Fruit fly (Drosophila melanogaster) whole organism, embryonic: ENCODE measurements around the gene Glyat.
A peak's percentile ranks its signal among the peaks of the same experiment; 100 is the strongest.

Source experiments
- Atf3 ChIP-seq: fragments of 200-800 bp; sonication (Bioruptor generic); optimal IDR thresholded peaks from 3 replicates; lab custom pipeline; 2016; ENCODE audit warnings: missing biosample characterization, missing genetic modification characterization
- Blimp-1 ChIP-seq: fragments of 200-800 bp; sonication (Bioruptor generic); optimal IDR thresholded peaks from 3 replicates; lab custom pipeline; 2018; ENCODE audit warnings: missing biosample characterization, missing genetic modification characterization, mild to moderate bottlenecking, moderate library complexity, missing genetic modification reagents
- CG11247 ChIP-seq: fragments of 200-800 bp; sonication (Bioruptor generic); IDR thresholded peaks from 2 replicates; pipeline ENCODE4 v1.3.6; 2022; ENCODE audit warnings: missing biosample characterization, missing genetic modification characterization
- CG11560 ChIP-seq: fragments of 200-800 bp; sonication (Bioruptor generic); IDR thresholded peaks from 3 replicates; pipeline ENCODE4 v1.3.6; 2022; ENCODE audit warnings: missing biosample characterization, missing genetic modification characterization
- CG12391 ChIP-seq: fragments of 200-800 bp; sonication (Bioruptor generic); optimal IDR thresholded peaks from 3 replicates; lab custom pipeline; 2018; ENCODE audit warnings: missing biosample characterization, mild to moderate bottlenecking, missing genetic modification characterization, moderate library complexity
- CG12769 ChIP-seq: fragments of 200-800 bp; sonication (Bioruptor generic); optimal IDR thresholded peaks from 2 replicates; lab custom pipeline; 2019; ENCODE audit warnings: missing biosample characterization, mild to moderate bottlenecking, missing genetic modification characterization, moderate library complexity
- CG15601 ChIP-seq: fragments of 200-800 bp; sonication (Bioruptor generic); optimal IDR thresholded peaks from 3 replicates; lab custom pipeline; 2019; ENCODE audit warnings: missing biosample characterization, mild to moderate bottlenecking, missing genetic modification characterization, moderate library complexity
- CG15696 ChIP-seq: fragments of 200-800 bp; sonication (Bioruptor generic); optimal IDR thresholded peaks from 2 replicates; lab custom pipeline; 2019; ENCODE audit warnings: missing biosample characterization, mild to moderate bottlenecking, missing genetic modification characterization, moderate library complexity
- CG17361 ChIP-seq: fragments of 200-800 bp; sonication (Bioruptor generic); IDR thresholded peaks from 3 replicates; pipeline ENCODE4 v1.3.6; 2022; ENCODE audit warnings: missing biosample characterization, missing genetic modification characterization
- CG2678 ChIP-seq: fragments of 200-800 bp; sonication (Bioruptor generic); optimal IDR thresholded peaks from 3 replicates; lab custom pipeline; 2019; ENCODE audit warnings: missing biosample characterization, mild to moderate bottlenecking, missing genetic modification characterization, moderate library complexity
- CG3065 ChIP-seq: fragments of 200-800 bp; sonication (Bioruptor generic); optimal IDR thresholded peaks from 2 replicates; lab custom pipeline; 2016; ENCODE audit warnings: missing biosample characterization, missing genetic modification characterization
- CG31441 ChIP-seq: fragments of 200-800 bp; sonication (Bioruptor generic); IDR thresholded peaks from 2 replicates; pipeline ENCODE4 v1.3.6; 2022; ENCODE audit warnings: missing biosample characterization, missing genetic modification characterization
- CG32532 ChIP-seq: fragments of 200-800 bp; sonication (Bioruptor generic); IDR thresholded peaks from 2 replicates; pipeline ENCODE4 v1.3.6; 2022; ENCODE audit warnings: missing biosample characterization, missing genetic modification characterization
- CG4820 ChIP-seq: fragments of 200-800 bp; sonication (Bioruptor generic); optimal IDR thresholded peaks from 3 replicates; lab custom pipeline; 2016; ENCODE audit warnings: missing biosample characterization, missing genetic modification characterization
- CG5245 ChIP-seq: fragments of 200-800 bp; sonication (Bioruptor generic); optimal IDR thresholded peaks from 3 replicates; lab custom pipeline; 2016; ENCODE audit warnings: missing biosample characterization, missing genetic modification characterization
- D19B ChIP-seq: fragments of 200-800 bp; sonication (Bioruptor generic); optimal IDR thresholded peaks from 2 replicates; lab custom pipeline; 2017; ENCODE audit warnings: missing biosample characterization, mild to moderate bottlenecking, missing genetic modification characterization
- Deaf1 ChIP-seq: fragments of 200-800 bp; optimal IDR thresholded peaks from 3 replicates; lab custom pipeline; 2019; ENCODE audit warnings: missing biosample characterization, mild to moderate bottlenecking, missing genetic modification characterization, moderate library complexity
- Dll ChIP-seq: fragments of 200-800 bp; sonication (Bioruptor generic); IDR thresholded peaks from 4 replicates; pipeline ENCODE4 v1.3.6; 2022; ENCODE audit warnings: missing biosample characterization, missing genetic modification characterization; ENCODE audit not compliant: partially characterized antibody
- Drgx ChIP-seq: fragments of 200-800 bp; sonication (Bioruptor generic); IDR thresholded peaks from 2 replicates; pipeline ENCODE4 v1.3.6; 2022; ENCODE audit warnings: missing biosample characterization, missing genetic modification characterization
- ERR ChIP-seq: fragments of 200-800 bp; sonication (Bioruptor generic); optimal IDR thresholded peaks from 2 replicates; lab custom pipeline; 2016; ENCODE audit warnings: missing biosample characterization, missing genetic modification characterization
- Gsc ChIP-seq: fragments of 200-800 bp; sonication (Bioruptor generic); IDR thresholded peaks from 2 replicates; pipeline ENCODE4 v1.3.6; 2022; ENCODE audit warnings: missing biosample characterization, missing genetic modification characterization
- H15 ChIP-seq: fragments of 200-800 bp; sonication (Bioruptor generic); IDR thresholded peaks from 3 replicates; pipeline ENCODE4 v1.3.6; 2022; ENCODE audit warnings: missing biosample characterization, missing genetic modification characterization
- HLH4C ChIP-seq: fragments of 200-800 bp; sonication (Bioruptor generic); IDR thresholded peaks from 3 replicates; pipeline ENCODE4 v1.3.6; 2022; ENCODE audit warnings: missing biosample characterization, missing genetic modification characterization; ENCODE audit not compliant: partially characterized antibody
- NfI ChIP-seq: fragments of 200-800 bp; sonication (Bioruptor generic); optimal IDR thresholded peaks from 3 replicates; lab custom pipeline; 2018; ENCODE audit warnings: missing biosample characterization, mild to moderate bottlenecking, missing genetic modification characterization, moderate library complexity
- Poxn ChIP-seq: fragments of 200-800 bp; sonication (Bioruptor generic); IDR thresholded peaks from 2 replicates; pipeline ENCODE4 v1.3.6; 2022; ENCODE audit warnings: missing biosample characterization, missing genetic modification characterization
- Ptx1 ChIP-seq: fragments of 200-800 bp; sonication (Bioruptor generic); IDR thresholded peaks from 2 replicates; pipeline ENCODE4 v1.3.6; 2022; ENCODE audit warnings: missing biosample characterization, missing genetic modification characterization
- Ravus ChIP-seq: fragments of 200-800 bp; sonication (Bioruptor generic); IDR thresholded peaks from 2 replicates; pipeline ENCODE4 v1.3.6; 2022; ENCODE audit warnings: missing biosample characterization, missing genetic modification characterization
- Sin3A ChIP-seq: fragments of >200 bp; optimal IDR thresholded peaks from 2 replicates; lab custom pipeline; 2018
- Sry-δ ChIP-seq: fragments of 200-800 bp; sonication (Bioruptor generic); optimal IDR thresholded peaks from 2 replicates; lab custom pipeline; 2016; ENCODE audit warnings: missing biosample characterization, missing genetic modification characterization
- abd-A ChIP-seq: fragments of 200-800 bp; sonication (Bioruptor generic); optimal IDR thresholded peaks from 3 replicates; lab custom pipeline; 2019; ENCODE audit warnings: missing biosample characterization, mild to moderate bottlenecking, missing genetic modification characterization, moderate library complexity
- amos ChIP-seq: fragments of 200-800 bp; sonication (Bioruptor generic); IDR thresholded peaks from 2 replicates; pipeline ENCODE4 v1.3.6; 2022; ENCODE audit warnings: missing biosample characterization, missing genetic modification characterization; ENCODE audit not compliant: partially characterized antibody
- ase ChIP-seq: fragments of 200-800 bp; sonication (Bioruptor generic); IDR thresholded peaks from 3 replicates; pipeline ENCODE4 v1.3.6; 2022; ENCODE audit warnings: missing biosample characterization, missing genetic modification characterization
- bab2 ChIP-seq: fragments of 200-800 bp; sonication (Bioruptor generic); optimal IDR thresholded peaks from 2 replicates; lab custom pipeline; 2016; ENCODE audit warnings: missing biosample characterization, missing genetic modification characterization
- bsh ChIP-seq, 2 experiments: fragments of 200-800 bp; sonication (Bioruptor generic); optimal IDR thresholded peaks; 2 replicates each; lab custom pipeline; 2017 to 2018; ENCODE audit warnings: mild to moderate bottlenecking in 2 of 2, missing biosample characterization in 2 of 2, missing genetic modification characterization in 2 of 2, moderate library complexity in 1 of 2
- cato ChIP-seq: fragments of 200-800 bp; sonication (Bioruptor generic); optimal IDR thresholded peaks from 2 replicates; lab custom pipeline; 2016; ENCODE audit warnings: missing biosample characterization, missing genetic modification characterization, borderline replicate concordance
- fd3F ChIP-seq: fragments of 200-800 bp; sonication (Bioruptor generic); optimal IDR thresholded peaks from 2 replicates; lab custom pipeline; 2018; ENCODE audit warnings: missing biosample characterization, mild to moderate bottlenecking, missing genetic modification characterization, moderate library complexity
- gce ChIP-seq: fragments of 200-800 bp; sonication (Bioruptor generic); IDR thresholded peaks from 3 replicates; pipeline ENCODE4 v1.3.6; 2022; ENCODE audit warnings: missing biosample characterization, missing genetic modification characterization
- gfzf ChIP-seq: fragments of 200-800 bp; sonication (Bioruptor generic); optimal IDR thresholded peaks from 2 replicates; lab custom pipeline; 2016; ENCODE audit warnings: missing biosample characterization, mild to moderate bottlenecking, missing genetic modification characterization, moderate library complexity
- h ChIP-seq: fragments of >200 bp; optimal IDR thresholded peaks from 2 replicates; lab custom pipeline; 2017
- hkb ChIP-seq, 2 experiments: fragments of 200-800 bp in 1 of 2; fragments of >200 bp in 1 of 2; sonication (Bioruptor generic) in 1 of 2; IDR thresholded peaks in 1 of 2; optimal IDR thresholded peaks in 1 of 2; 2 replicates each; pipeline versions ENCODE4 v1.3.6 to Lab custom; 2017 to 2022; ENCODE audit warnings: missing biosample characterization in 1 of 2, missing genetic modification characterization in 1 of 2
- lilli ChIP-seq: fragments of 200-800 bp; sonication (Bioruptor generic); optimal IDR thresholded peaks from 3 replicates; lab custom pipeline; 2016; ENCODE audit warnings: missing biosample characterization, missing genetic modification characterization
- onecut ChIP-seq: fragments of 200-800 bp; sonication (Bioruptor generic); IDR thresholded peaks from 2 replicates; pipeline ENCODE4 v1.3.6; 2022; ENCODE audit warnings: missing biosample characterization, missing genetic modification characterization
- pb ChIP-seq: fragments of 200-800 bp; sonication (Bioruptor generic); optimal IDR thresholded peaks from 3 replicates; lab custom pipeline; 2016; ENCODE audit warnings: missing biosample characterization, missing genetic modification characterization
- sug ChIP-seq: fragments of 200-800 bp; optimal IDR thresholded peaks from 2 replicates; lab custom pipeline; 2019; ENCODE audit warnings: missing biosample characterization, mild to moderate bottlenecking, missing genetic modification characterization, moderate library complexity
- tll ChIP-seq, 2 experiments: fragments of 200-800 bp in 1 of 2; fragments of >200 bp in 1 of 2; sonication (Bioruptor generic) in 1 of 2; optimal IDR thresholded peaks; 2 replicates each; lab custom pipeline; 2017 to 2019; ENCODE audit warnings: missing biosample characterization in 2 of 2, missing genetic modification characterization in 2 of 2, mild to moderate bottlenecking in 1 of 2, moderate library complexity in 1 of 2
- tna ChIP-seq: fragments of 200-800 bp; sonication (Bioruptor generic); IDR thresholded peaks from 2 replicates; pipeline ENCODE4 v1.3.6; 2022; ENCODE audit warnings: missing biosample characterization, missing genetic modification characterization; ENCODE audit not compliant: partially characterized antibody
- tup ChIP-seq: fragments of 200-800 bp; sonication (Bioruptor generic); optimal IDR thresholded peaks from 2 replicates; lab custom pipeline; 2016; ENCODE audit warnings: missing biosample characterization, mild to moderate bottlenecking, missing genetic modification characterization, moderate library complexity
- wek ChIP-seq: fragments of 200-800 bp; sonication (Bioruptor generic); optimal IDR thresholded peaks from 3 replicates; lab custom pipeline; 2018; ENCODE audit warnings: missing biosample characterization, mild to moderate bottlenecking, missing genetic modification characterization, moderate library complexity
- zen2 ChIP-seq: fragments of 200-800 bp; sonication (Bioruptor generic); IDR thresholded peaks from 3 replicates; pipeline ENCODE4 v1.3.6; 2022; ENCODE audit warnings: missing biosample characterization, missing genetic modification characterization; ENCODE audit not compliant: partially characterized antibody
- zf30C ChIP-seq: fragments of 200-800 bp; sonication (Bioruptor generic); optimal IDR thresholded peaks from 3 replicates; lab custom pipeline; 2018; ENCODE audit warnings: missing biosample characterization, mild to moderate bottlenecking, missing genetic modification characterization
- zfh1 ChIP-seq: fragments of 200-800 bp; sonication (Bioruptor generic); IDR thresholded peaks from 3 replicates; pipeline ENCODE4 v1.3.6; 2022; ENCODE audit warnings: missing biosample characterization, missing genetic modification characterization

The Glyat gene

DNA sequence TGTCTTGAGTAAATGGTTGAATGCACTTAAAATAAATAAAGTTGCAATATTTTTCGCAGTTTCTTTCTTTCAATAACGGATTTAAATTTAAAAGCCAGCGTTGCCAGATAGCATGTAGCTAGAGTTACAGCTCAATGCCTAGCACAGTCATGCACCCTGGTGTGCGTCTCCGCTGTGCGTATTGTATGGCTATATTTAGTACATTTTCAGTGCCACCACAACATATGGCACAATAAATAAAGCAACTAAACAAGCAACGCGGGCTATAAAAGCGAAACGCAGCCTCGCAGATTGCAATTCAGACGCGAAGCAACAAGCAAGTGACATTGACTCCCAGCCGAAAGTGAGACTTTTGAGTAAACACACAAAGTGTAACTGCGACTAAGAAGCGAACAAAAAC lies 11.8 kb downstream of the Glyat start, which contains the start of gene Sirup (continued):
- TF ChIP-seq Ptx1 (GFP tag; lab: Robert Waterston, UW) (no peak), gfzf (GFP tag; lab: Kevin White, UChicago) (peak; percentile 91), zen2 (GFP tag; lab: Robert Waterston, UW) (no peak), amos (peak; percentile 62; the same call in 1 of the 2 replicates), fd3F (GFP tag; lab: Kevin White, UChicago) (no peak), pb (GFP tag; lab: Kevin White, UChicago) (no peak), CG31441 (GFP tag; lab: Robert Waterston, UW) (no peak), gce (GFP tag; lab: Robert Waterston, UW) (no peak), ase (no peak), CG12769 (tag; lab: Kevin White, UChicago) (no peak), Deaf1 (tag; lab: Kevin White, UChicago) (no peak), bsh (GFP tag; optimal IDR thresholded peaks at IDR 0.05; lab: Kevin White, UChicago) (no peak), hkb (optimal IDR thresholded peaks at IDR 0.05; lab: Kevin White, UChicago) (no peak), hkb (GFP tag; IDR thresholded peaks at IDR 0.05; lab: Robert Waterston, UW) (no peak), CG5245 (GFP tag; lab: Kevin White, UChicago) (no peak), CG17361 (GFP tag; lab: Robert Waterston, UW) (no peak), HLH4C (GFP tag; lab: Robert Waterston, UW) (no peak), Gsc (GFP tag; lab: Robert Waterston, UW) (no peak), H15 (GFP tag; lab: Robert Waterston, UW) (no peak), CG15601 (no peak), Atf3 (GFP tag; lab: Kevin White, UChicago) (no peak), Dll (GFP tag; lab: Robert Waterston, UW) (peak; percentile 19; the same call in 1 of the 4 replicates), tup (GFP tag; lab: Kevin White, UChicago) (no peak), tna (GFP tag; lab: Robert Waterston, UW) (peak; percentile 54; the same call in 1 of the 2 replicates), wek (GFP tag; lab: Kevin White, UChicago) (no peak), bab2 (GFP tag; lab: Kevin White, UChicago) (no peak), abd-A (peak; percentile 77), ERR (GFP tag; lab: Kevin White, UChicago) (peak; percentile 8), CG11560 (tag; lab: Robert Waterston, UW) (peak; percentile 70; the same call in 2 of the 3 replicates), cato (GFP tag; lab: Kevin White, UChicago) (no peak), CG2678 (tag; lab: Kevin White, UChicago) (no peak), D19B (GFP tag; lab: Kevin White, UChicago) (no peak), lilli (no peak), CG3065 (GFP tag; lab: Kevin White, UChicago) (no peak), CG12391 (tag; lab: Kevin White, UChicago) (no peak), onecut (GFP tag; lab: Robert Waterston, UW) (no peak; the same call in 1 of the 2 replicates), h (no peak), Ravus (GFP tag; lab: Robert Waterston, UW) (no peak), Blimp-1 (GFP tag; lab: Kevin White, UChicago) (no peak), zf30C (GFP tag; lab: Kevin White, UChicago) (no peak), Sin3A (lab: Kevin White, UChicago) (peak; percentile 55), Sry-δ (peak; percentile 60), zfh1 (GFP tag; lab: Robert Waterston, UW) (peak; percentile 15; the same call in 1 of the 3 replicates), tll (GFP tag; optimal IDR thresholded peaks at IDR 0.05; lab: Kevin White, UChicago) (no peak), NfI (no peak), CG11247 (GFP tag; lab: Robert Waterston, UW) (peak; percentile 45; the same call in 1 of the 2 replicates), Drgx (peak; percentile 47), CG4820 (no peak), CG32532 (0 out of 2 replicates have a peak, but pooled peaks have one; percentile 20), sug (tag; lab: Kevin White, UChicago) (no peak), Poxn (GFP tag; lab: Robert Waterston, UW) (no peak), CG15696 (tag; lab: Kevin White, UChicago) (no peak)
